Fruit fly (Drosophila melanogaster) whole organism, wandering third instar larva: Measurements from ENCODE around the gene Cyp28a5.

Source experiments
- CG32264 ChIP-seq: fragments of 200-800 bp; sonication (Bioruptor generic); optimal IDR thresholded peaks from 2 replicates; lab custom pipeline; 2016; ENCODE audit warnings: missing biosample characterization, missing genetic modification characterization
- CG9705 ChIP-seq: fragments of 200-800 bp; sonication (Bioruptor generic); optimal IDR thresholded peaks from 2 replicates; lab custom pipeline; 2018; ENCODE audit warnings: missing biosample characterization, mild to moderate bottlenecking, missing genetic modification characterization
- CrebA ChIP-seq: fragments of 200-800 bp; sonication (Bioruptor generic); optimal IDR thresholded peaks from 2 replicates; lab custom pipeline; 2016; ENCODE audit warnings: missing biosample characterization, mild to moderate bottlenecking, missing genetic modification characterization, borderline replicate concordance
- Dif ChIP-seq: fragments of 200-275, 200-300 bp; sonication (Bioruptor generic); optimal IDR thresholded peaks from 2 replicates; lab custom pipeline; 2018; ENCODE audit warnings: missing biosample characterization, missing genetic modification characterization; ENCODE audit not compliant: partially characterized antibody
- HLH106 ChIP-seq: fragments of 200-800 bp; optimal IDR thresholded peaks from 3 replicates; lab custom pipeline; 2019; ENCODE audit warnings: missing biosample characterization, mild to moderate bottlenecking, missing genetic modification characterization, moderate library complexity
- Hnf4 ChIP-seq: fragments of 200-800 bp; sonication (Bioruptor generic); optimal IDR thresholded peaks from 2 replicates; lab custom pipeline; 2016; ENCODE audit warnings: missing biosample characterization, mild to moderate bottlenecking, missing genetic modification characterization
- Hr78 ChIP-seq: fragments of >200 bp; optimal IDR thresholded peaks from 2 replicates; lab custom pipeline; 2017; ENCODE audit warnings: missing biosample characterization, missing genetic modification characterization
- Hr83 ChIP-seq: fragments of 200-300 bp; sonication (Bioruptor generic); optimal IDR thresholded peaks from 2 replicates; lab custom pipeline; 2016; ENCODE audit warnings: missing biosample characterization, mild to moderate bottlenecking, missing genetic modification characterization, moderate library complexity; ENCODE audit not compliant: poor library complexity, severe bottlenecking
- Jra ChIP-seq: sonication (Bioruptor generic); optimal IDR thresholded peaks from 2 replicates; lab custom pipeline; 2016; ENCODE audit warnings: missing biosample characterization, missing genetic modification characterization
- Mio ChIP-seq: sonication (Bioruptor generic); optimal IDR thresholded peaks from 2 replicates; lab custom pipeline; 2016; ENCODE audit warnings: missing biosample characterization, missing genetic modification characterization
- Myc ChIP-seq: fragments of >200 bp; optimal IDR thresholded peaks from 2 replicates; lab custom pipeline; 2017
- N ChIP-seq: fragments of >200 bp; optimal IDR thresholded peaks from 2 replicates; lab custom pipeline; 2018; ENCODE audit warnings: missing biosample characterization, missing external identifiers, missing genetic modification characterization
- Rel ChIP-seq, 2 experiments: fragments of 200-800 bp; sonication (Bioruptor generic) in 1 of 2; optimal IDR thresholded peaks; 2 replicates in 1 of 2; 3 replicates in 1 of 2; lab custom pipeline; 2016 to 2019; ENCODE audit warnings: mild to moderate bottlenecking in 2 of 2, missing biosample characterization in 2 of 2, missing genetic modification characterization in 2 of 2, moderate library complexity in 1 of 2
- Vsx2 ChIP-seq: fragments of 200-300, 225-300 bp; sonication (Bioruptor generic); optimal IDR thresholded peaks from 2 replicates; lab custom pipeline; 2018; ENCODE audit warnings: missing biosample characterization, missing genetic modification characterization; ENCODE audit not compliant: partially characterized antibody
- br ChIP-seq: fragments of 200-800 bp; sonication (Bioruptor generic); optimal IDR thresholded peaks from 2 replicates; lab custom pipeline; 2016; ENCODE audit warnings: missing biosample characterization, missing genetic modification characterization
- brk ChIP-seq: fragments of 200-800 bp; sonication (Bioruptor generic); optimal IDR thresholded peaks from 2 replicates; lab custom pipeline; 2016; ENCODE audit warnings: missing biosample characterization, mild to moderate bottlenecking, missing genetic modification characterization
- dl ChIP-seq, 2 experiments: fragments of 175-275, 200-275 bp in 1 of 2; fragments of 200-275 bp in 1 of 2; sonication (Bioruptor generic); optimal IDR thresholded peaks; lab custom pipeline; 2018; ENCODE audit warnings: mild to moderate bottlenecking in 2 of 2, missing biosample characterization in 2 of 2, missing genetic modification characterization in 2 of 2, moderate library complexity in 2 of 2; ENCODE audit not compliant: partially characterized antibody in 2 of 2, insufficient read depth in 1 of 2
- dmrt93B ChIP-seq: fragments of 200-800 bp; sonication (Bioruptor generic); optimal IDR thresholded peaks from 2 replicates; lab custom pipeline; 2018; ENCODE audit warnings: missing biosample characterization, mild to moderate bottlenecking, missing genetic modification characterization
- dsf ChIP-seq: sonication (Bioruptor generic); optimal IDR thresholded peaks from 2 replicates; lab custom pipeline; 2016; ENCODE audit warnings: missing biosample characterization, missing genetic modification characterization, borderline replicate concordance
- ey ChIP-seq: fragments of 200-800 bp; sonication (Bioruptor generic); optimal IDR thresholded peaks from 2 replicates; lab custom pipeline; 2016; ENCODE audit warnings: missing biosample characterization, missing genetic modification characterization
- foxo ChIP-seq, 2 experiments: fragments of 200-800 bp; sonication (Bioruptor generic); optimal IDR thresholded peaks; 2 replicates in 1 of 2; 3 replicates in 1 of 2; lab custom pipeline; 2016 to 2017; ENCODE audit warnings: missing biosample characterization in 2 of 2, missing genetic modification characterization in 2 of 2
- fru ChIP-seq: fragments of 200-800 bp; sonication (Bioruptor generic); optimal IDR thresholded peaks from 3 replicates; lab custom pipeline; 2016; ENCODE audit warnings: missing biosample characterization, mild to moderate bottlenecking, missing genetic modification characterization
- h ChIP-seq: fragments of 200-800 bp; sonication (Bioruptor generic); optimal IDR thresholded peaks from 3 replicates; lab custom pipeline; 2016; ENCODE audit warnings: missing biosample characterization, mild to moderate bottlenecking, missing genetic modification characterization
- jim ChIP-seq: fragments of 175-275, 200-325 bp; sonication (Bioruptor generic); optimal IDR thresholded peaks from 2 replicates; lab custom pipeline; 2016; ENCODE audit warnings: missing biosample characterization, mild to moderate bottlenecking, missing genetic modification characterization
- lola ChIP-seq: fragments of >200 bp; optimal IDR thresholded peaks from 2 replicates; lab custom pipeline; 2017; ENCODE audit warnings: missing biosample characterization, missing genetic modification characterization
- pan ChIP-seq: fragments of >200 bp; optimal IDR thresholded peaks from 2 replicates; lab custom pipeline; 2017
- psq ChIP-seq: fragments of 200-800 bp; sonication (Bioruptor generic); optimal IDR thresholded peaks from 3 replicates; lab custom pipeline; 2017; ENCODE audit warnings: missing biosample characterization, mild to moderate bottlenecking, missing genetic modification characterization, moderate library complexity
- rgr ChIP-seq: fragments of 200-800 bp; sonication (Bioruptor generic); optimal IDR thresholded peaks from 3 replicates; lab custom pipeline; 2016; ENCODE audit warnings: missing biosample characterization, mild to moderate bottlenecking, missing genetic modification characterization
- sage ChIP-seq: fragments of 200-800 bp; sonication (Bioruptor generic); optimal IDR thresholded peaks from 2 replicates; lab custom pipeline; 2016; ENCODE audit warnings: missing biosample characterization, mild to moderate bottlenecking, missing genetic modification characterization
- sv ChIP-seq: fragments of 200-800 bp; sonication (Bioruptor generic); optimal IDR thresholded peaks from 3 replicates; lab custom pipeline; 2016; ENCODE audit warnings: missing biosample characterization, missing genetic modification characterization
- woc ChIP-seq: sonication (Bioruptor generic); optimal IDR thresholded peaks from 2 replicates; lab custom pipeline; 2016; ENCODE audit warnings: missing biosample characterization, mild to moderate bottlenecking, missing genetic modification characterization

The Cyp28a5 gene

dm6 chr2L:13957239-13957638 lies 19.9 kb upstream of the Cyp28a5 start, which contains the start of gene NimA:
Gene NimA, plus strand, starts transcription at chr2L:13957539.
- TF ChIP-seq dmrt93B (no peak), br (GFP tag; lab: Kevin White, UChicago) (no peak), Myc (no peak), N (GFP tag; lab: Kevin White, UChicago) (no peak), Hnf4 (GFP tag; lab: Kevin White, UChicago) (no peak), sv (GFP tag; lab: Kevin White, UChicago) (no peak), foxo (GFP tag; optimal IDR thresholded peaks at IDR 0.05; lab: Kevin White, UChicago) (no peak), brk (GFP tag; lab: Kevin White, UChicago) (no peak), Dif (GFP tag; lab: Kevin White, UChicago) (no peak), dl (GFP tag; optimal IDR thresholded peaks at IDR 0.05; lab: Kevin White, UChicago; ENCODE audit: insufficient read depth in 1 of 2, partially characterized antibody in 2 of 2) (no peak), jim (no peak), pan (lab: Kevin White, UChicago) (no peak)

dm6 chr2L:13960399-13960798 lies 16.7 kb upstream of the Cyp28a5 start:
- TF ChIP-seq Jra (GFP tag; lab: Kevin White, UChicago) (no peak), Dif (GFP tag; lab: Kevin White, UChicago) (peak; percentile 34), psq (GFP tag; lab: Kevin White, UChicago) (no peak), Hnf4 (GFP tag; lab: Kevin White, UChicago) (no peak), Myc (peak; percentile 7), pan (lab: Kevin White, UChicago) (no peak), Mio (GFP tag; lab: Kevin White, UChicago) (no peak)

dm6 chr2L:13963467-13964122 lies 13.5 kb upstream of the Cyp28a5 start, which contains the start of gene NimB1:
Gene NimB1, plus strand, starts transcription at chr2L:13963507.
- TF ChIP-seq rgr (GFP tag; lab: Kevin White, UChicago) (no peak), Hnf4 (GFP tag; lab: Kevin White, UChicago) (no peak), fru (no peak), Rel (GFP tag; optimal IDR thresholded peaks at IDR 0.05; lab: Kevin White, UChicago) (no peak), Rel (tag; optimal IDR thresholded peaks at IDR 0.05; lab: Kevin White, UChicago) (peak; percentile 94)

dm6 chr2L:13966732-13967316 lies 10.3 kb upstream of the Cyp28a5 start, which contains the start of gene NimB2:
Gene NimB2, minus strand, starts transcription at chr2L:13967018.
- TF ChIP-seq pan (lab: Kevin White, UChicago) (no peak), Myc (no peak), Rel (GFP tag; optimal IDR thresholded peaks at IDR 0.05; lab: Kevin White, UChicago) (no peak), Rel (tag; optimal IDR thresholded peaks at IDR 0.05; lab: Kevin White, UChicago) (peak; percentile 42)

dm6 chr2L:13967846-13968350 lies 9.2 kb upstream of the Cyp28a5 start, which contains the start of gene NimB3:
Gene NimB3, minus strand, starts transcription at chr2L:13967985.
- TF ChIP-seq h (GFP tag; lab: Kevin White, UChicago) (peak; percentile 41), CrebA (GFP tag; lab: Kevin White, UChicago) (no peak), dsf (GFP tag; lab: Kevin White, UChicago) (no peak), woc (GFP tag; lab: Kevin White, UChicago) (peak; percentile 9), br (GFP tag; lab: Kevin White, UChicago) (peak; percentile 60), rgr (GFP tag; lab: Kevin White, UChicago) (no peak), Rel (GFP tag; optimal IDR thresholded peaks at IDR 0.05; lab: Kevin White, UChicago) (no peak), Rel (tag; optimal IDR thresholded peaks at IDR 0.05; lab: Kevin White, UChicago) (peak; percentile 93)

dm6 chr2L:13969876-13970275 lies 7.2 kb upstream of the Cyp28a5 start, which contains the start of the genes NimB4 and NimB5:
Gene NimB4, minus strand, starts transcription at chr2L:13969976.
Gene NimB5, plus strand, starts transcription at chr2L:13970177.
- TF ChIP-seq CG9705 (GFP tag; lab: Kevin White, UChicago), result no peak
- no peak for TF ChIP-seq Hr78 (GFP tag; lab: Kevin White, UChicago)
- no peak for TF ChIP-seq Mio (GFP tag; lab: Kevin White, UChicago)
- TF ChIP-seq Hnf4 (GFP tag; lab: Kevin White, UChicago), result no peak
- no peak for TF ChIP-seq HLH106
- TF ChIP-seq fru, result no peak
- no peak for TF ChIP-seq brk (GFP tag; lab: Kevin White, UChicago)
- TF ChIP-seq sage, result no peak
- TF ChIP-seq CrebA (GFP tag; lab: Kevin White, UChicago), result no peak
- no peak for TF ChIP-seq Hr83 (GFP tag; lab: Kevin White, UChicago)
- TF ChIP-seq CG32264, result no peak
- no peak for TF ChIP-seq lola
- no peak for TF ChIP-seq pan (lab: Kevin White, UChicago)
- TF ChIP-seq Vsx2 (GFP tag; lab: Kevin White, UChicago), result no peak
- no peak for TF ChIP-seq ey (GFP tag; lab: Kevin White, UChicago)
